Worm (Caenorhabditis elegans): ENCODE measurements around the gene utx-1.

utx-1 gene

ce11 chrX:8564451-8564795 is 7.5 kb downstream of the utx-1 start:
- TF ChIP-seq pha-4 (GFP tag; IDR thresholded peaks at IDR 0.05) (no peak), pha-4 (tag; optimal IDR thresholded peaks at IDR 0.05) (peak; percentile 9), duxl-1 (tag; optimal IDR thresholded peaks at IDR 0.05; ENCODE audit: poor library complexity) (no peak), aha-1 (tag) (peak; percentile 17), unc-62 (GFP tag; optimal IDR thresholded peaks at IDR 0.05 in 1 of 2) (no peak), unc-62 (tag; optimal IDR thresholded peaks at IDR 0.05) (no peak), nhr-41 (GFP tag; IDR thresholded peaks at IDR 0.05) (no peak), lin-38 (GFP tag; IDR thresholded peaks at IDR 0.05) (no peak), hlh-11 (tag; optimal IDR thresholded peaks at IDR 0.05) (no peak), F37D6.2 (tag; optimal IDR thresholded peaks at IDR 0.05) (no peak), fkh-10 (GFP tag; optimal IDR thresholded peaks at IDR 0.05) (no peak), nhr-6 (tag; optimal IDR thresholded peaks at IDR 0.05) (peak; percentile 13), egl-43 (GFP tag; IDR thresholded peaks at IDR 0.05) (no peak), saeg-2 (GFP tag; IDR thresholded peaks at IDR 0.05) (no peak), dve-1 (tag; optimal IDR thresholded peaks at IDR 0.05; ENCODE audit: insufficient read depth) (peak; percentile 51), attf-4 (tag; optimal IDR thresholded peaks at IDR 0.05) (no peak), snpc-1.2 (GFP tag; IDR thresholded peaks at IDR 0.05) (no peak), daf-16 (GFP tag; optimal IDR thresholded peaks at IDR 0.05) (no peak), daf-16 (tag; optimal IDR thresholded peaks at IDR 0.05) (peak; percentile 9), mdt-29 (GFP tag; IDR thresholded peaks at IDR 0.05) (no peak), ZK337.2 (GFP tag; IDR thresholded peaks at IDR 0.05) (no peak), ctbp-1 (GFP tag; IDR thresholded peaks at IDR 0.05) (no peak), mes-2 (tag; optimal IDR thresholded peaks at IDR 0.05; ENCODE audit: poor library complexity, severe bottlenecking) (no peak), nhr-102 (tag; optimal IDR thresholded peaks at IDR 0.05) (no peak), lin-29 (GFP tag; IDR thresholded peaks at IDR 0.05) (no peak), snpc-4 (tag; optimal IDR thresholded peaks at IDR 0.05) (no peak), lsy-2 (tag; optimal IDR thresholded peaks at IDR 0.05) (peak in 1 of 2 experiments; percentile 26), ztf-7 (tag; optimal IDR thresholded peaks at IDR 0.05) (no peak), nhr-28 (tag; optimal IDR thresholded peaks at IDR 0.05) (peak; percentile 24), mep-1 (tag; optimal IDR thresholded peaks at IDR 0.05) (no peak)

DNA sequence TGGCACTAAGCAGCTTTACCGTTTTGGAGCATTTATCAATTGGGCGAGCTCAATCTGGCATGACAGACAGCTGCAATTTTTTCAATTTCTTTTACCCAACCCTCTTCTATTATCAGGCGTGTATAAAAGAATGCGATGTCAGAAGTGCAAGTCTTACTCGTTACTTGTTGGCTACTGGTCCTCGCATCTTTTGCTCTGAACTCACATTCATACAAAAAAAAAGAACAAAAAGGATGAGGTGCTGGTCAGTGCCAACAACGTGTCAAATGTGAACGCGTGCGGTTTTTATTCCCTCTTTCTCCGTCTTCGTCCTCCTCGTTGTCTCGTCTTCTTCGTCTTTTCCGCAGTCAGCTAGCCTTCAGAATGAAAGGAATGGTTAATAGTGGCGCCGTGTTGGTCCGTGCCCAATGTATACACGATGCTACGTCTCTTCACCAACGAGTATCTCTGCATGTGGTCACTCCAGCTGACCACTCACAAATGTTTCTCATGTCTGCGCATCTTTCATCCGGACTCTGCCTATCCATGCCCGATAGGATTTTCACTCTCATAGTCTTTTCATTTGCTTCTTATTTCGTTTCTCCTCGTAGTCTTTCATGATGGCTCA is 9.0 kb downstream of the utx-1 start:
- TF ChIP-seq dmd-6 (GFP tag; IDR thresholded peaks at IDR 0.05): no peak
- TF ChIP-seq mxl-3 (GFP tag; optimal IDR thresholded peaks at IDR 0.05): peak; percentile 44
- TF ChIP-seq F10B5.3 (tag; optimal IDR thresholded peaks at IDR 0.05): no peak
- TF ChIP-seq dmd-9 (GFP tag; IDR thresholded peaks at IDR 0.05): no peak
- no peak for TF ChIP-seq lin-13 (GFP tag; optimal IDR thresholded peaks at IDR 0.05)
- TF ChIP-seq pqm-1 (tag; optimal IDR thresholded peaks at IDR 0.05): no peak
- TF ChIP-seq ceh-32 (tag; optimal IDR thresholded peaks at IDR 0.05; ENCODE audit: poor library complexity): no peak
- TF ChIP-seq daf-16 (GFP tag; optimal IDR thresholded peaks at IDR 0.05): no peak
- TF ChIP-seq daf-16 (tag; optimal IDR thresholded peaks at IDR 0.05): peak; percentile 2
- no peak for TF ChIP-seq tra-1 (GFP tag; IDR thresholded peaks at IDR 0.05)
- TF ChIP-seq fkh-10 (GFP tag; optimal IDR thresholded peaks at IDR 0.05): peak; percentile 21
- no peak for TF ChIP-seq zag-1 (tag; optimal IDR thresholded peaks at IDR 0.05)
- TF ChIP-seq madf-9 (GFP tag; conservative IDR thresholded peaks at IDR 0.05): no peak
- no peak for TF ChIP-seq ceh-44 (GFP tag; IDR thresholded peaks at IDR 0.05)
- no peak for TF ChIP-seq Y5F2A.4 (GFP tag; optimal IDR thresholded peaks at IDR 0.05)
- no peak for TF ChIP-seq snpc-4 (tag; optimal IDR thresholded peaks at IDR 0.05)
- no peak for TF ChIP-seq pha-4 (GFP tag; IDR thresholded peaks at IDR 0.05)
- no peak for TF ChIP-seq pha-4 (tag; optimal IDR thresholded peaks at IDR 0.05)
- no peak for TF ChIP-seq set-16 (GFP tag; IDR thresholded peaks at IDR 0.05)
- TF ChIP-seq egl-27 (tag; optimal IDR thresholded peaks at IDR 0.05): no peak
- TF ChIP-seq dpl-1 (GFP tag; optimal IDR thresholded peaks at IDR 0.05): no peak
- peak; percentile 94 for TF ChIP-seq aha-1 (tag)
- no peak for TF ChIP-seq ztf-11 (tag; optimal IDR thresholded peaks at IDR 0.05)
- no peak for TF ChIP-seq dmd-8 (GFP tag; IDR thresholded peaks at IDR 0.05)
- no peak for TF ChIP-seq spr-3 (GFP tag; optimal IDR thresholded peaks at IDR 0.05)
- TF ChIP-seq rbr-2 (tag; optimal IDR thresholded peaks at IDR 0.05): no peak
- TF ChIP-seq dve-1 (tag; optimal IDR thresholded peaks at IDR 0.05; ENCODE audit: insufficient read depth): no peak
- TF ChIP-seq ceh-82 (tag; optimal IDR thresholded peaks at IDR 0.05): no peak
- no peak for TF ChIP-seq nhr-10 (tag; optimal IDR thresholded peaks at IDR 0.05)
- TF ChIP-seq nhr-6 (tag; optimal IDR thresholded peaks at IDR 0.05): no peak

All from whole organism, L4 larva.